Fruit fly (Drosophila melanogaster): ENCODE data around the gene CG10903.
"Not testable (repeated sequence)": the region's sequence is repeated elsewhere in the genome, so short reads cannot be mapped to it uniquely, and the experiment has no call there.

Gene CG10903

dm6 chr3R:8040843-8041242, 10.6 kb downstream of the CG10903 start, which contains the start of gene CG43060 (continued):
- TF ChIP-seq fd59A (GFP tag; optimal IDR thresholded peaks at IDR 0.05) (no peak), Smox (GFP tag; optimal IDR thresholded peaks at IDR 0.05) (peak; percentile 41), CG16779 (tag; optimal IDR thresholded peaks at IDR 0.05) (no peak), CG6276 (GFP tag; optimal IDR thresholded peaks at IDR 0.05) (peak; percentile 4), CG7368 (GFP tag; optimal IDR thresholded peaks at IDR 0.05) (no peak), cyc (GFP tag; optimal IDR thresholded peaks at IDR 0.05) (no peak), salr (GFP tag; optimal IDR thresholded peaks at IDR 0.05) (no peak), CG1621 (tag; optimal IDR thresholded peaks at IDR 0.05) (peak; percentile 0), Gug (GFP tag; IDR thresholded peaks at IDR 0.05) (0 out of 2 replicates have a peak, but pooled peaks have one; percentile 18), CG10631 (GFP tag; optimal IDR thresholded peaks at IDR 0.05) (no peak), CG15336 (GFP tag; IDR thresholded peaks at IDR 0.05) (no peak), spab (GFP tag; optimal IDR thresholded peaks at IDR 0.05) (peak; percentile 0), CG8119 (GFP tag; IDR thresholded peaks at IDR 0.05) (0 out of 3 replicates have a peak, but pooled peaks have one; percentile 11), dac (GFP tag; optimal IDR thresholded peaks at IDR 0.05) (no peak), Sox102F (GFP tag; optimal IDR thresholded peaks at IDR 0.05) (peak; percentile 52), Lpt (GFP tag; optimal IDR thresholded peaks at IDR 0.05) (no peak), Hr39 (GFP tag; optimal IDR thresholded peaks at IDR 0.05) (peak; percentile 28), lz (GFP tag; optimal IDR thresholded peaks at IDR 0.05) (peak; percentile 19), vri (GFP tag; optimal IDR thresholded peaks at IDR 0.05) (no peak), CG34406 (GFP tag; optimal IDR thresholded peaks at IDR 0.05) (no peak), Sox15 (GFP tag; optimal IDR thresholded peaks at IDR 0.05) (no peak), fkh (GFP tag; optimal IDR thresholded peaks at IDR 0.05) (no peak), acj6 (GFP tag; optimal IDR thresholded peaks at IDR 0.05) (peak; percentile 27), Met (GFP tag; optimal IDR thresholded peaks at IDR 0.05) (peak; percentile 5), CG3919 (GFP tag; optimal IDR thresholded peaks at IDR 0.05) (no peak), CG11762 (GFP tag; optimal IDR thresholded peaks at IDR 0.05; ENCODE audit: insufficient read depth) (no peak), Hr4 (GFP tag; optimal IDR thresholded peaks at IDR 0.05) (peak; percentile 39), CG3032 (tag; optimal IDR thresholded peaks at IDR 0.05) (peak; percentile 16), CG8319 (GFP tag; optimal IDR thresholded peaks at IDR 0.05) (no peak), Sox14 (GFP tag; optimal IDR thresholded peaks at IDR 0.05) (peak; percentile 70), OdsH (GFP tag; optimal IDR thresholded peaks at IDR 0.05) (peak; percentile 10), pdm3 (GFP tag; optimal IDR thresholded peaks at IDR 0.05) (peak; percentile 18)

dm6 chr3R:8048867-8049266, 18.7 kb downstream of the CG10903 start, which contains the start of gene CG43618:
TSS of gene CG43618 (plus strand) at chr3R:8049167.
- TF ChIP-seq Hr39, fd85E, esn (GFP tag; optimal IDR thresholded peaks at IDR 0.05): not testable (repeated sequence)

dm6 chr3R:8049373-8049772, 19.2 kb downstream of the CG10903 start, which contains the start of gene CG43061:
TSS of gene CG43061 (plus strand) at chr3R:8049673.
- not testable (repeated sequence) for TF ChIP-seq dsx (GFP tag; optimal IDR thresholded peaks at IDR 0.05; ENCODE audit: poor library complexity, severe bottlenecking); CG15336 (GFP tag; IDR thresholded peaks at IDR 0.05); vri (GFP tag; optimal IDR thresholded peaks at IDR 0.05)

- TF ChIP-seq CG31627 (GFP tag; optimal IDR thresholded peaks at IDR 0.05), result no peak
- TF ChIP-seq CG11294 (GFP tag; IDR thresholded peaks at IDR 0.05), result no peak
- TF ChIP-seq CG11762 (GFP tag; optimal IDR thresholded peaks at IDR 0.05; ENCODE audit: insufficient read depth), result no peak
- no peak for TF ChIP-seq CG10669 (GFP tag; optimal IDR thresholded peaks at IDR 0.05)
- TF ChIP-seq cyc (GFP tag; optimal IDR thresholded peaks at IDR 0.05), result no peak
- 0 out of 3 replicates have a peak, but pooled peaks have one; percentile 9 for TF ChIP-seq CG6163 (GFP tag; IDR thresholded peaks at IDR 0.05)
Measured at dm6 chr3R:8058984-8059383, 28.8 kb downstream of the CG10903 start, which contains the start of gene mAChR-B. TSS of gene mAChR-B (plus strand) at chr3R:8059284.
